Worm (Caenorhabditis elegans) whole organism, midembryonic: ENCODE measurements around the gene duxl-1.

Source experiments
- T22C8.4 ChIP-seq: fragments of 200-800 bp; sonication (Bioruptor generic); IDR thresholded peaks from 2 replicates; pipeline ENCODE4 v1.3.6; 2022; ENCODE audit warnings: missing genetic modification characterization, missing compliant biosample characterization
- cog-1 ChIP-seq: sonication (generic microtip); optimal IDR thresholded peaks from 2 replicates; lab custom pipeline; 2016; ENCODE audit warnings: missing genetic modification characterization, missing compliant biosample characterization
- flt-1 ChIP-seq: fragments of 200-800 bp; sonication (Bioruptor generic); IDR thresholded peaks from 2 replicates; pipeline ENCODE4 v1.3.6; 2022; ENCODE audit warnings: missing genetic modification characterization, missing compliant biosample characterization
- klf-2 ChIP-seq: fragments of 200-800 bp; sonication (Bioruptor generic); conservative IDR thresholded peaks from 2 replicates; pipeline ENCODE4 v1.3.6; 2022; ENCODE audit warnings: missing genetic modification reagents, missing genetic modification characterization, missing compliant biosample characterization
- med-1 ChIP-seq: sonication (generic microtip); optimal IDR thresholded peaks from 2 replicates; lab custom pipeline; 2017; ENCODE audit warnings: missing genetic modification characterization, mild to moderate bottlenecking, missing compliant biosample characterization, antibody characterized with exemption, missing genetic modification reagents; ENCODE audit not compliant: insufficient read depth
- ref-1 ChIP-seq: fragments of 200-800 bp; sonication (Bioruptor generic); conservative IDR thresholded peaks from 2 replicates; pipeline ENCODE4 v1.3.6; 2022; ENCODE audit warnings: missing genetic modification reagents, missing genetic modification characterization, missing compliant biosample characterization
- tab-1 ChIP-seq: fragments of 200-800 bp; sonication (Bioruptor generic); IDR thresholded peaks from 2 replicates; pipeline ENCODE4 v1.3.6; 2022; ENCODE audit warnings: missing genetic modification characterization, missing compliant biosample characterization
- ztf-23 ChIP-seq: fragments of 200-800 bp; sonication (Bioruptor generic); IDR thresholded peaks from 2 replicates; pipeline ENCODE4 v1.3.6; 2022; ENCODE audit warnings: missing genetic modification reagents, missing genetic modification characterization, missing compliant biosample characterization
- ztf-29 ChIP-seq: fragments of 200-800 bp; sonication (Bioruptor generic); IDR thresholded peaks from 2 replicates; pipeline ENCODE4 v1.3.6; 2022; ENCODE audit warnings: missing genetic modification reagents, missing genetic modification characterization, missing compliant biosample characterization

ce11 chrII:1625666-1626065 is 37.8 kb upstream of the duxl-1 start, which contains the start of gene C08E3.14:
- TF ChIP-seq cog-1 (tag; lab: Kevin White, UChicago) (no peak), flt-1 (GFP tag; lab: Robert Waterston, UW) (no peak), T22C8.4 (GFP tag; lab: Robert Waterston, UW) (no peak), ztf-23 (no peak), ref-1 (GFP tag; lab: Robert Waterston, UW) (no peak), med-1 (GFP tag; lab: Kevin White, UChicago) (no peak), klf-2 (GFP tag; lab: Robert Waterston, UW) (no peak), tab-1 (no peak), ztf-29 (GFP tag; lab: Robert Waterston, UW) (no peak)
